Fruit fly (Drosophila melanogaster) Kc167 (cell line): Measurements from ENCODE around the gene CG13044.

ENCODE experiments used
- Myc ChIP-seq: fragments of >200 bp; optimal IDR thresholded peaks from 2 replicates; lab custom pipeline; 2017; ENCODE audit warnings: missing external identifiers
- Sin3A ChIP-seq: fragments of >200 bp; optimal IDR thresholded peaks from 2 replicates; lab custom pipeline; 2018; ENCODE audit warnings: missing external identifiers
- h ChIP-seq: fragments of >200 bp; optimal IDR thresholded peaks from 3 replicates; lab custom pipeline; 2018; ENCODE audit warnings: missing external identifiers
- insv ChIP-seq: fragments of >200 bp; optimal IDR thresholded peaks from 3 replicates; lab custom pipeline; 2018; ENCODE audit warnings: missing external identifiers
- psq ChIP-seq: fragments of >200 bp; optimal IDR thresholded peaks from 2 replicates; lab custom pipeline; 2017; ENCODE audit warnings: missing external identifiers
- ttk ChIP-seq: sonication (Bioruptor generic); optimal IDR thresholded peaks from 2 replicates; lab custom pipeline; 2017; ENCODE audit warnings: missing external identifiers

Gene CG13044

DNA sequence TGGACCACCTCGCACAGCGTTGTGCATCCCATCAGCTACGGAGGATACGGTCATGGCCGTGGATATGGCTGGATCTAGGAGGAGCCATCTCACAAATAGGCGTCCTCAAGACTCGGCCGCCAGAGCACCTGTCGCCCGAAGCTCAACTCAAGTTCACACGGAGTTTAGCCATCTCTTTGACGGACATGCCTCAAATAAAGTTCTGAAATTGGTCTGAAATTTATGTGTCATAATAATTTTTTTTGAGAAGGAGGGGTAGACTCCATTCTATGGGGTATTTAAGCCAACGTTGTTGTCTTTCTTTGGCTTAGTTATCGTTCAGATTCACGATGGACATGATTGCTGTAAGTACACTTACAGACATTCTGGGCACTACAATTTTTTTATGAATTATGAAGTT, 39.9 kb downstream of the CG13044 start, which contains the start of gene CG13070:
CG13070 (plus strand) TSS at position 301 of the 400 bp plus-strand sequence.
- TF ChIP-seq ttk = no peak
- TF ChIP-seq psq (lab: Kevin White, UChicago) = no peak
- TF ChIP-seq Myc = no peak
- no peak for TF ChIP-seq h
- no peak for TF ChIP-seq Sin3A (lab: Kevin White, UChicago)
- TF ChIP-seq insv (lab: Kevin White, UChicago) = no peak

DNA sequence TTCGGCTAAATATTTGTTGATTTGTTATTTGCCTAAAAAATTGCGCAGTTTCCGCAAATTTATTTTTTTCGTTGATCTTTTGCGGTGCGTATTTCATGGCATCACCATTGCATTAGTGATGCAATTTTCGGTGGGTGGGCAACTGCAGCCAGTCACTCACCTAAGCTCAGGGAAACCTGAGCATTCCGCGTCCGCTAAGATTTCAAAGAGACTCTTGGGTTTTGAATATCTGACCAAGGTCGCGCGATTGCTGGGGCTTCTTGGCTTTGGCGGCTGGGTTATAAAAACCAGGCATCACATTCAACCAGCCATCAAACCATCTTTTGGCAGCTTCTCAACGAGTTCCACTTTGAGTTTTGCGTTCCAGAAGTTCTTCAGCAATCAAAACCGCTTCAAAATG, 40.5 kb downstream of the CG13044 start, which contains the start of gene CG13071:
CG13071 (plus strand) TSS at position 301 of the 400 bp plus-strand sequence.
- TF ChIP-seq insv (lab: Kevin White, UChicago) = no peak
- no peak for TF ChIP-seq psq (lab: Kevin White, UChicago)
- no peak for TF ChIP-seq h
- no peak for TF ChIP-seq Sin3A (lab: Kevin White, UChicago)
- no peak for TF ChIP-seq Myc
- no peak for TF ChIP-seq ttk

DNA sequence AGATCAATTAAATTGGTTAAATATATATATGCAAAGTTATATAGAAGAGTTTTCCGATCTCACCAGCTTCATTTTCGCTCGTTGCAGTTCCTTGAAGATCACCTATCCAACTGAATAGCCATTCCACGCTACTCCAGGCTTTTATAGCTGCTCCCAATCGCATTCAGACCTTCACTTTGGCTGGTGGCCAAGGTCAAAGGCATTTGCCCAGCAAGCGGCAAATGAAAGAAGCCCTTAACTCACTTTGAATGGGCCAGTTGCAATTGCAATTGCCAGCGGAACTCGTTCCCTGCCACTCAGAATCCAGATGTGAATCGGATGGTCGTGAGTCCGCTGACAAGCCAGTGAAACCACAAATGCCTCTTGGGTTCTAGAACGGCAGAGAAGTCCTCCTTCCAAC, 41.5 kb downstream of the CG13044 start, which contains the start of gene CG34247:
CG34247 (minus strand) TSS at position 101 of the 400 bp plus-strand sequence.
- TF ChIP-seq h = no peak
- no peak for TF ChIP-seq Myc
- TF ChIP-seq Sin3A (lab: Kevin White, UChicago) = no peak
- TF ChIP-seq psq (lab: Kevin White, UChicago) = no peak
- TF ChIP-seq insv (lab: Kevin White, UChicago) = no peak
- no peak for TF ChIP-seq ttk

DNA sequence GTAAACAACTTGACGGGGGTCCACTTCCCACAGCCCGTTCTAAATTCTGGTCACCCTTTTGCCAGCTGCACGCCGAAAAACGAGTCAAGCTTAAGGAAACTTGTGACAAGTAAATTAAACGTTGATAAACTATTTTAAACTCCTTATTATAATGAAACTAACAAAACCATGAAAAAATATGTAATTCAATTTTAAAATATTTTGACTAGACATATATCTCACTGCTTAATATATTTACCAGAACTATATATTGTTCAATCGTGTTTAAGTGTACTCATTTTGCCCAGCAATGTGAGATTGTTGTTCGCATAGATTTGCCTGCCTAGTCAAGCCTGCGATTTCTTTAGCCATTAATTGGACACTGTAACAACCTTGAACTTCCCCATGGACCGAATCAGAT, 43.4 kb downstream of the CG13044 start, which contains the start of gene CG13053:
CG13053 (minus strand) TSS at position 171 of the 400 bp plus-strand sequence.
- TF ChIP-seq Myc = no peak
- no peak for TF ChIP-seq psq (lab: Kevin White, UChicago)
- no peak for TF ChIP-seq ttk
- no peak for TF ChIP-seq Sin3A (lab: Kevin White, UChicago)
- no peak for TF ChIP-seq insv (lab: Kevin White, UChicago)
- no peak for TF ChIP-seq h

DNA sequence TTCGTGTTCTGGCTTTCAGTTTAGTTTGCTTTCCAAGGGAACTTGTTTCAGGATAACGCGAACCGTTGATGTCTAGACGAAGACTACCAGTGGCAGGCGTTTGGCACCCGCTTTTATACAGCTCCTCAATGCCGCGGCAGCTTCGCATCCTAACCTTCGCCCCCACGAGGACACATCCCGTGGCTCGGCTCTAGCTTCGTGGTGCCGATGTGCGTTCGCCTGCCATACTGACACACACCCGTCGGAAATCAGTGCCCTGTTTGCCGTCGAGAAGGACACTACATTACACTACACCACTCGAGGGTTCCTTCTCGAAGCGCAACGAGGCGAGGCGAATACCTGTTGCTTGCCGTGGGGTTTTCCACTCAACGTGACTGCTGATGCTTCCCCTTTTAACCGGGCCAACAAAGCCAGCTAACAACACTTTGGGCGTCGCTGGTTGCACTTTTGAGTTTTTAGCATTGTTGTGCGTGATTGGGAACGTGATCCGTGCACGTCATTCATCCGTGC, 45.8 kb downstream of the CG13044 start, which contains the start of gene CG13054:
CG13054 (minus strand) TSS at position 74 of the 510 bp plus-strand sequence.
- TF ChIP-seq h (no peak), ttk (no peak)
